Fruit fly (Drosophila melanogaster): ENCODE data around the gene CG11537.

CG11537 gene

DNA sequence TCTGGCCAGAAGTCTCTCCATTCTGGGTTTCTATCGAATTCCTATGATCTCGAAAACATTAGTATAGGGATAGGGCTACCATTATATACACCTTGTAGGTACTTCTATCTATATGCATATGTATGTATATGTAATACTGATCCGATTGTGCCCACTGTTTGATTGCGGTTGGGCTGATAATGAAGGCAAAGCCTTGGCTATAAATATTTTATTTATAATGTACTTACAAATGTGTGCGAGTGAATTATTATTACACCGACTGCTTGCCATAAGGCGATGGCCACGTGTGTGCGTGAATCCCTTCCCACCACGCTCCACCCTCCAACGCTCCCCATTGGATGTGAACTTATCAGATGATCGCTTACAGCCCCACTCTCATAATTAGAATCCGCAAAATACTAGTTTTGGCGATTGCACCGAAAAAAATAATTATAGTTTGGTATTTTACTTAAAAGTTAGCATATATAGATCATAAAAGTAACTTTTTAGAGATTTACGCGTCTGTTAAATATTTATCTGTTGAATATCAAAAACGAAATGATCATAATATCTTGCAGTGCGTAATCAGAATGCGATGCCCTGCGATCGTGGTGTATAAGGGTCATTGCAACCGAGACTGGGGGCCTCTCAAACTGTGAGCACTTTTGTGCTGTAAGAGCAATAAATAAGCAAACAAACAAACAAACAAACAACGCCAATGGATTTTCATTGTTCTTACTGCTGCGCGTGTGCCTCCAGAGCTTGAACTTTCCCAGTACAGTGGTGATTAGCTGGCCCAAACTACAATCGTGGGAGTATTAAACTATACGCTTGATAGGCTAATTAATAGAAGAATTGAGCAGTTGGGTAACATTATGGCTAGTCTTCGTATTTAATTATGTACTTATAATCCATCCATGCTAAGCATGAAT is 62.9 kb downstream of the CG11537 start (continued):
- TF ChIP-seq Ada2b (GFP tag; IDR thresholded peaks at IDR 0.05) (peak; percentile 33; the same call in 1 of the 2 replicates), Meics (GFP tag; optimal IDR thresholded peaks at IDR 0.05) (peak; percentile 6), Rx (GFP tag; IDR thresholded peaks at IDR 0.05) (0 out of 2 replicates have a peak, but pooled peaks have one; percentile 32), CG15011 (GFP tag; optimal IDR thresholded peaks at IDR 0.05) (peak; percentile 4), CG11504 (tag; optimal IDR thresholded peaks at IDR 0.05) (peak; percentile 45), CG7556 (GFP tag; optimal IDR thresholded peaks at IDR 0.05) (peak; percentile 20), CG4854 (GFP tag; optimal IDR thresholded peaks at IDR 0.05) (no peak), ase (GFP tag; IDR thresholded peaks at IDR 0.05) (peak; percentile 43; the same call in 1 of the 3 replicates), bsh (GFP tag; optimal IDR thresholded peaks at IDR 0.05) (peak in 1 of 2 experiments; percentile 51), Xrp1 (GFP tag; IDR thresholded peaks at IDR 0.05) (peak; percentile 42; the same call in 1 of the 2 replicates), Dbx (GFP tag; IDR thresholded peaks at IDR 0.05) (peak; percentile 27; the same call in 1 of the 3 replicates), cg (GFP tag; optimal IDR thresholded peaks at IDR 0.05) (peak; percentile 49), Hr78 (GFP tag; optimal IDR thresholded peaks at IDR 0.05) (peak in 1 of 2 experiments; percentile 89), Ptx1 (GFP tag; IDR thresholded peaks at IDR 0.05) (peak; percentile 54), bcd (GFP tag; optimal IDR thresholded peaks at IDR 0.05) (peak; percentile 9), Oaz (GFP tag; IDR thresholded peaks at IDR 0.05) (no peak), CG3407 (GFP tag; optimal IDR thresholded peaks at IDR 0.05) (peak; percentile 51), CG2712 (tag; optimal IDR thresholded peaks at IDR 0.05) (peak; percentile 18), CG12236 (GFP tag; optimal IDR thresholded peaks at IDR 0.05) (no peak), CG34376 (GFP tag; optimal IDR thresholded peaks at IDR 0.05) (peak; percentile 98), Drgx (GFP tag; IDR thresholded peaks at IDR 0.05) (peak; percentile 59), H15 (GFP tag; IDR thresholded peaks at IDR 0.05) (peak; percentile 52; the same call in 1 of the 3 replicates), Pdp1 (GFP tag; optimal IDR thresholded peaks at IDR 0.05) (peak in 1 of 2 experiments; percentile 51), ERR (GFP tag; optimal IDR thresholded peaks at IDR 0.05) (no peak), MESR4 (GFP tag; optimal IDR thresholded peaks at IDR 0.05) (no peak), pan (optimal IDR thresholded peaks at IDR 0.05) (no peak), pan (GFP tag; optimal IDR thresholded peaks at IDR 0.05 in 1 of 2, IDR thresholded peaks at IDR 0.05 in 1 of 2) (peak in 1 of 2 experiments; percentile 75), Max (GFP tag; optimal IDR thresholded peaks at IDR 0.05) (peak; percentile 12), dimm (GFP tag; IDR thresholded peaks at IDR 0.05) (peak; percentile 37; the same call in 1 of the 2 replicates), crc (GFP tag; optimal IDR thresholded peaks at IDR 0.05) (no peak), CG13624 (GFP tag; optimal IDR thresholded peaks at IDR 0.05) (no peak), CG4707 (GFP tag; optimal IDR thresholded peaks at IDR 0.05) (peak; percentile 23), br (optimal IDR thresholded peaks at IDR 0.05) (no peak), CG2875 (GFP tag; optimal IDR thresholded peaks at IDR 0.05) (peak; percentile 32), otp (GFP tag; IDR thresholded peaks at IDR 0.05) (no peak), CG1603 (tag; optimal IDR thresholded peaks at IDR 0.05) (peak; percentile 30), shn (GFP tag; optimal IDR thresholded peaks at IDR 0.05) (no peak), dmrt11E (tag; optimal IDR thresholded peaks at IDR 0.05) (peak; percentile 13), CG4282 (GFP tag; optimal IDR thresholded peaks at IDR 0.05) (no peak), CG10147 (GFP tag; optimal IDR thresholded peaks at IDR 0.05) (no peak), CG11560 (tag; IDR thresholded peaks at IDR 0.05) (0 out of 3 replicates have a peak, but pooled peaks have one; percentile 10), so (GFP tag; IDR thresholded peaks at IDR 0.05) (0 out of 3 replicates have a peak, but pooled peaks have one; percentile 24), wdn (GFP tag; IDR thresholded peaks at IDR 0.05) (no peak), caup (GFP tag; optimal IDR thresholded peaks at IDR 0.05; ENCODE audit: severe bottlenecking) (peak; percentile 3), ATbp (GFP tag; optimal IDR thresholded peaks at IDR 0.05) (peak; percentile 32), NK7.1 (GFP tag; optimal IDR thresholded peaks at IDR 0.05) (no peak), CG10979 (tag; optimal IDR thresholded peaks at IDR 0.05) (no peak), CG2116 (GFP tag; optimal IDR thresholded peaks at IDR 0.05) (no peak)

Measured in whole organism, embryonic.